Fruit fly (Drosophila melanogaster): ENCODE results near the gene Dcr-1.
A peak's percentile ranks its signal among the peaks of the same experiment; 100 is the strongest.

DNA sequence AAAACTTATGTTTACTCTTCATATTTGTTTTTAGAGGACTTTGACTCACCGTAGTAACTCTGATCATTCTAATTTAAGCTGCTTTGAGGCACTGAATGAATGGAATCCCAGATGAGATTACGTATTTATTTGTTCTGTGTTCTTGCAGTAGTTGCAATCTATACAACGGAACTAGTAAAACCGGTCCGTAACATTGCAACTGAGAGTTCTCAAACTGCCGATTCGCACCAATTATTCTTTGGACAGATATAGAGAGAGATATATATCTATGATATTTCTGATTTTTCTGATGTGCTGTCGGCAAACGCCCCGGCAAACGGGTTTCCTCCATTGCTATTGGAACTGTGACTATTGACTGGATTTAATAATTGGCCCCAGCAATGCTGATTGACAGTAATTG lies 26.7 kb upstream of the Dcr-1 start, which contains the start of gene CG13841:
- TF ChIP-seq CG11617 (GFP tag; optimal IDR thresholded peaks at IDR 0.05) (no peak), ovo (GFP tag; optimal IDR thresholded peaks at IDR 0.05) (no peak), kay (GFP tag; ENCODE audit: borderline replicate concordance) (peak; percentile 7), CG5204 (GFP tag; optimal IDR thresholded peaks at IDR 0.05) (no peak), cnc (optimal IDR thresholded peaks at IDR 0.05) (no peak), Mnt (GFP tag; optimal IDR thresholded peaks at IDR 0.05) (no peak), Clk (GFP tag; optimal IDR thresholded peaks at IDR 0.05) (no peak), cic (GFP tag; optimal IDR thresholded peaks at IDR 0.05) (no peak), Hr96 (GFP tag; optimal IDR thresholded peaks at IDR 0.05) (no peak), CG33017 (tag; optimal IDR thresholded peaks at IDR 0.05) (no peak), Crg-1 (GFP tag; optimal IDR thresholded peaks at IDR 0.05) (no peak), pad (GFP tag; optimal IDR thresholded peaks at IDR 0.05) (no peak), tj (GFP tag; optimal IDR thresholded peaks at IDR 0.05) (no peak)

Measured in whole organism, adult.